Fruit fly (Drosophila melanogaster) whole organism, adult: Measurements from ENCODE around the gene EMC2A.
A peak's percentile ranks its signal among the peaks of the same experiment; 100 is the strongest.

Source experiments
- CG12768 ChIP-seq: fragments of 200-800 bp; sonication (Bioruptor generic); optimal IDR thresholded peaks from 2 replicates; lab custom pipeline; 2017; ENCODE audit warnings: missing biosample characterization, missing genetic modification characterization, mild to moderate bottlenecking, moderate library complexity, missing genetic modification reagents
- CG1620 ChIP-seq: fragments of 200-800 bp; sonication (Bioruptor generic); optimal IDR thresholded peaks from 2 replicates; lab custom pipeline; 2016; ENCODE audit warnings: missing biosample characterization, missing genetic modification characterization
- CG33017 ChIP-seq: fragments of 200-800 bp; sonication (Bioruptor generic); optimal IDR thresholded peaks from 2 replicates; lab custom pipeline; 2018; ENCODE audit warnings: missing biosample characterization, mild to moderate bottlenecking, missing genetic modification characterization, moderate library complexity
- CG7101 ChIP-seq: fragments of 200-800 bp; sonication (Bioruptor generic); optimal IDR thresholded peaks from 2 replicates; lab custom pipeline; 2018; ENCODE audit warnings: missing biosample characterization, mild to moderate bottlenecking, missing genetic modification characterization, moderate library complexity
- bab1 ChIP-seq: fragments of 200-800 bp; sonication (Bioruptor generic); optimal IDR thresholded peaks from 3 replicates; lab custom pipeline; 2019; ENCODE audit warnings: missing biosample characterization, mild to moderate bottlenecking, missing genetic modification characterization, moderate library complexity
- tj ChIP-seq: fragments of 200-800 bp; sonication (Bioruptor generic); optimal IDR thresholded peaks from 3 replicates; lab custom pipeline; 2017; ENCODE audit warnings: missing biosample characterization, mild to moderate bottlenecking, missing genetic modification characterization, moderate library complexity

dm6 chr3R:16986181-16987074 is 9.4 kb downstream of the EMC2A start:
- peak; percentile 88 for TF ChIP-seq tj (GFP tag; lab: Kevin White, UChicago)
- peak; percentile 94 for TF ChIP-seq CG12768 (GFP tag; lab: Kevin White, UChicago)
- TF ChIP-seq CG1620, result peak; percentile 89
- peak; percentile 95 for TF ChIP-seq CG7101
- peak; percentile 96 for TF ChIP-seq CG33017 (tag; lab: Kevin White, UChicago)
- TF ChIP-seq bab1, result peak; percentile 88
